Worm (Caenorhabditis elegans): ENCODE measurements around the gene F54C9.9.
A peak's percentile ranks its signal among the peaks of the same experiment; 100 is the strongest.

The F54C9.9 gene

ce11 chrII:8546975-8547374, 30.9 kb upstream of the F54C9.9 start:
- TF ChIP-seq nhr-19 (GFP tag; conservative IDR thresholded peaks at IDR 0.05) (peak; percentile 31; the same call in 1 of the 2 replicates), blmp-1 (tag; optimal IDR thresholded peaks at IDR 0.05) (peak; percentile 25), efl-1 (optimal IDR thresholded peaks at IDR 0.05) (peak; percentile 38 to 48), efl-1 (GFP tag; optimal IDR thresholded peaks at IDR 0.05 in 1 of 2) (peak; percentile 20 to 95), C04F5.9 (tag; optimal IDR thresholded peaks at IDR 0.05) (no peak), nhr-20 (tag; optimal IDR thresholded peaks at IDR 0.05) (peak; percentile 68), fos-1 (tag; optimal IDR thresholded peaks at IDR 0.05) (peak; percentile 25), lin-35 (GFP tag; optimal IDR thresholded peaks at IDR 0.05) (peak; percentile 21 to 78), unc-86 (tag; optimal IDR thresholded peaks at IDR 0.05) (no peak), rnt-1 (tag; optimal IDR thresholded peaks at IDR 0.05) (peak; percentile 66), aly-2 (tag; optimal IDR thresholded peaks at IDR 0.05) (peak; percentile 35), lir-3 (tag; optimal IDR thresholded peaks at IDR 0.05; ENCODE audit: poor library complexity) (peak; percentile 48), mep-1 (tag; optimal IDR thresholded peaks at IDR 0.05) (peak; percentile 66), nhr-77 (tag; optimal IDR thresholded peaks at IDR 0.05) (peak; percentile 62), lsy-2 (tag; optimal IDR thresholded peaks at IDR 0.05) (peak in 1 of 2 experiments; percentile 69), dsc-1 (tag; optimal IDR thresholded peaks at IDR 0.05) (peak; percentile 27), C16A3.4 (tag; optimal IDR thresholded peaks at IDR 0.05) (peak; percentile 78), elt-3 (tag; optimal IDR thresholded peaks at IDR 0.05) (peak in 1 of 6 experiments; percentile 19), tlp-1 (tag; optimal IDR thresholded peaks at IDR 0.05) (no peak), ztf-11 (tag; optimal IDR thresholded peaks at IDR 0.05) (peak in 1 of 2 experiments; percentile 19), sup-37 (GFP tag; optimal IDR thresholded peaks at IDR 0.05) (no peak), isw-1 (GFP tag; IDR thresholded peaks at IDR 0.05) (no peak), nhr-47 (tag; optimal IDR thresholded peaks at IDR 0.05) (peak; percentile 59), mdl-1 (tag; optimal IDR thresholded peaks at IDR 0.05) (peak in 1 of 2 experiments; percentile 60), skn-1 (tag; optimal IDR thresholded peaks at IDR 0.05) (peak; percentile 65), xbp-1 (tag; optimal IDR thresholded peaks at IDR 0.05) (no peak), nhr-90 (tag; optimal IDR thresholded peaks at IDR 0.05; ENCODE audit: poor library complexity) (peak; percentile 44), swsn-7 (tag; optimal IDR thresholded peaks at IDR 0.05) (peak; percentile 25), elt-2 (tag; optimal IDR thresholded peaks at IDR 0.05) (peak; percentile 17), ceh-82 (tag; optimal IDR thresholded peaks at IDR 0.05) (peak; percentile 25 to 44 (median 28)), dpl-1 (GFP tag; optimal IDR thresholded peaks at IDR 0.05) (peak in 2 of 3 experiments; percentile 25 to 44), sptf-1 (tag; optimal IDR thresholded peaks at IDR 0.05) (no peak)

DNA sequence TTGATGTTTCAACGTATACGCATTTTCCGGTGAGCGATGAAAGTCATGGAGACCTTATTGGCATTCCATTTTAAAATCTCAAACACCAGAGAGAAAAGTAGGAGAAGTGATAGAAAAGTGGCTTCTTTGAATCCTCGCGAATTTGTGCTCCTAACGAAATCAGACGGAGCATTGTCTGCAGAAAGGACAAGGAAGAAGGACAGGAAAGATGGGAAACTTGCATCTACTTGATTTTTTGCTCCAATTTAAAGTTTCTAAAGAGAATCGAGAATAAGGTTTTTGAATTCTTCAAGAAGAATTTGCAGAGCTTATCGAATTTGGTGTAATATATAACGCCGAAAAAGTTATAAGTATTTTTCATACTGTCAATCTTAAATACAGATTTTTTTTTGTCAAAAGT, 26.7 kb upstream of the F54C9.9 start:
- TF ChIP-seq fkh-10 (GFP tag; optimal IDR thresholded peaks at IDR 0.05) (peak; percentile 91), lin-14 (GFP tag; optimal IDR thresholded peaks at IDR 0.05) (peak; percentile 50), isw-1 (GFP tag; IDR thresholded peaks at IDR 0.05) (no peak)

ce11 chrII:8554568-8554967, 23.3 kb upstream of the F54C9.9 start:
- TF ChIP-seq hlh-4 (tag; optimal IDR thresholded peaks at IDR 0.05): peak; percentile 92
- TF ChIP-seq nhr-71 (tag; optimal IDR thresholded peaks at IDR 0.05): peak; percentile 27
- no peak for TF ChIP-seq pax-3 (tag; optimal IDR thresholded peaks at IDR 0.05)

- TF ChIP-seq lin-39 (tag; optimal IDR thresholded peaks at IDR 0.05) (no peak), ceh-82 (tag; optimal IDR thresholded peaks at IDR 0.05) (no peak), mef-2 (tag; optimal IDR thresholded peaks at IDR 0.05) (no peak), Y116A8C.19 (tag; optimal IDR thresholded peaks at IDR 0.05; ENCODE audit: borderline replicate concordance) (no peak), mdl-1 (tag; optimal IDR thresholded peaks at IDR 0.05) (no peak)
These were observed 21.7 kb upstream of the F54C9.9 start, which contains the start of gene glb-27 for ce11 chrII:8556166-8556565. Gene glb-27 (minus strand): TSS chrII:8556266.

Data from whole organism, L1 larva.